Worm (Caenorhabditis elegans) whole organism, L2 larva: Measurements from ENCODE around the gene mthf-1.

Experiments used
- C34F6.9 ChIP-seq: fragments of 150-350 bp; optimal IDR thresholded peaks from 2 replicates; lab custom pipeline; 2014; ENCODE audit warnings: missing biosample characterization, missing genetic modification characterization
- F13H6.1 ChIP-seq: sonication (generic microtip); optimal IDR thresholded peaks from 2 replicates; lab custom pipeline; 2016; ENCODE audit warnings: missing genetic modification characterization, missing compliant biosample characterization
- Y55F3AM.14 ChIP-seq: fragments of 200-800 bp; sonication (Bioruptor generic); optimal IDR thresholded peaks from 2 replicates; lab custom pipeline; 2018; ENCODE audit warnings: mild to moderate bottlenecking, missing genetic modification characterization, missing compliant biosample characterization
- ZK546.5 ChIP-seq: sonication (generic microtip); optimal IDR thresholded peaks from 2 replicates; lab custom pipeline; 2017; ENCODE audit warnings: missing biosample characterization, missing genetic modification characterization
- alr-1 ChIP-seq: fragments of 150-350 bp; optimal IDR thresholded peaks from 2 replicates; lab custom pipeline; 2014; ENCODE audit warnings: missing biosample characterization, missing genetic modification characterization
- aly-2 ChIP-seq: fragments of 150-350 bp; optimal IDR thresholded peaks from 2 replicates; lab custom pipeline; 2014; ENCODE audit warnings: missing biosample characterization, missing genetic modification characterization
- blmp-1 ChIP-seq: sonication (generic microtip); optimal IDR thresholded peaks from 2 replicates; lab custom pipeline; 2017; ENCODE audit warnings: missing genetic modification characterization, mild to moderate bottlenecking, missing compliant biosample characterization, antibody characterized with exemption, moderate library complexity; ENCODE audit not compliant: insufficient read depth
- crh-2 ChIP-seq: sonication (generic microtip); optimal IDR thresholded peaks from 2 replicates; lab custom pipeline; 2017; ENCODE audit warnings: missing biosample characterization, missing genetic modification characterization
- dmd-4 ChIP-seq: sonication (generic microtip); optimal IDR thresholded peaks from 2 replicates; lab custom pipeline; 2017; ENCODE audit warnings: missing biosample characterization, missing genetic modification characterization
- egl-27 ChIP-seq: sonication (generic microtip); optimal IDR thresholded peaks from 3 replicates; lab custom pipeline; 2017; ENCODE audit warnings: missing biosample characterization, missing genetic modification reagents, missing genetic modification characterization
- elt-1 ChIP-seq: fragments of 150-350 bp; optimal IDR thresholded peaks from 2 replicates; lab custom pipeline; 2014; ENCODE audit warnings: missing biosample characterization, missing genetic modification characterization
- fos-1 ChIP-seq: fragments of 150-350 bp; optimal IDR thresholded peaks from 2 replicates; lab custom pipeline; 2014; ENCODE audit warnings: missing biosample characterization, missing genetic modification characterization
- gmeb-1 ChIP-seq: fragments of 150-350 bp; optimal IDR thresholded peaks from 2 replicates; lab custom pipeline; 2014; ENCODE audit warnings: missing biosample characterization, missing genetic modification characterization
- lin-11 ChIP-seq: fragments of 150-350 bp; sonication (generic microtip); optimal IDR thresholded peaks from 2 replicates; lab custom pipeline; 2014; ENCODE audit warnings: missing biosample characterization, missing genetic modification characterization, inconsistent platforms, mixed read lengths
- lin-13 ChIP-seq: fragments of 150-350 bp; optimal IDR thresholded peaks from 2 replicates; lab custom pipeline; 2014; ENCODE audit warnings: missing biosample characterization, missing genetic modification reagents, missing genetic modification characterization
- lin-39 ChIP-seq: fragments of 150-350 bp; optimal IDR thresholded peaks from 2 replicates; lab custom pipeline; 2014; ENCODE audit warnings: missing biosample characterization, missing genetic modification reagents, missing genetic modification characterization
- lsy-2 ChIP-seq, 2 experiments: fragments of 150-350 bp in 1 of 2; sonication (generic microtip) in 1 of 2; optimal IDR thresholded peaks; 2 replicates each; lab custom pipeline; 2014 to 2017; ENCODE audit warnings: missing biosample characterization in 2 of 2, missing genetic modification characterization in 2 of 2
- mab-5 ChIP-seq: fragments of 150-350 bp; optimal IDR thresholded peaks from 2 replicates; lab custom pipeline; 2014; ENCODE audit warnings: missing biosample characterization, missing genetic modification characterization
- mbf-1 ChIP-seq: sonication (generic microtip); optimal IDR thresholded peaks from 2 replicates; lab custom pipeline; 2017; ENCODE audit warnings: missing biosample characterization, missing genetic modification characterization
- nhr-10 ChIP-seq: sonication (generic microtip); optimal IDR thresholded peaks from 2 replicates; lab custom pipeline; 2017; ENCODE audit warnings: missing biosample characterization, missing genetic modification characterization
- nhr-11 ChIP-seq: fragments of 150-350 bp; optimal IDR thresholded peaks from 2 replicates; lab custom pipeline; 2014; ENCODE audit warnings: missing biosample characterization, missing genetic modification characterization
- nhr-12 ChIP-seq: fragments of 150-350 bp; optimal IDR thresholded peaks from 2 replicates; lab custom pipeline; 2014; ENCODE audit warnings: missing biosample characterization, missing genetic modification characterization
- nhr-129 ChIP-seq: fragments of 150-350 bp; optimal IDR thresholded peaks from 2 replicates; lab custom pipeline; 2014; ENCODE audit warnings: missing biosample characterization, missing genetic modification characterization
- nhr-21 ChIP-seq: fragments of 150-350 bp; optimal IDR thresholded peaks from 2 replicates; lab custom pipeline; 2014; ENCODE audit warnings: missing biosample characterization, missing genetic modification characterization
- nhr-23 ChIP-seq: fragments of 150-350 bp; optimal IDR thresholded peaks from 2 replicates; lab custom pipeline; 2014; ENCODE audit warnings: missing biosample characterization, missing genetic modification reagents, missing genetic modification characterization
- nhr-237 ChIP-seq: fragments of 150-350 bp; optimal IDR thresholded peaks from 2 replicates; lab custom pipeline; 2014; ENCODE audit warnings: missing biosample characterization, missing genetic modification characterization
- nhr-25 ChIP-seq: fragments of 150-350 bp; sonication (generic microtip); optimal IDR thresholded peaks from 3 replicates; lab custom pipeline; 2014; ENCODE audit warnings: missing biosample characterization, missing genetic modification characterization
- nhr-77 ChIP-seq: fragments of 150-350 bp; optimal IDR thresholded peaks from 2 replicates; lab custom pipeline; 2014; ENCODE audit warnings: missing biosample characterization, missing genetic modification characterization
- peb-1 ChIP-seq: fragments of 150-350 bp; optimal IDR thresholded peaks from 2 replicates; lab custom pipeline; 2014; ENCODE audit warnings: missing biosample characterization, missing genetic modification characterization
- sem-4 ChIP-seq: fragments of 150-350 bp; optimal IDR thresholded peaks from 2 replicates; lab custom pipeline; 2014; ENCODE audit warnings: missing biosample characterization, missing genetic modification reagents, missing genetic modification characterization
- skn-1 ChIP-seq: sonication (generic microtip); optimal IDR thresholded peaks from 2 replicates; lab custom pipeline; 2017; ENCODE audit warnings: missing biosample characterization, missing genetic modification characterization
- sma-3 ChIP-seq: sonication (generic microtip); optimal IDR thresholded peaks from 2 replicates; lab custom pipeline; 2016; ENCODE audit warnings: missing genetic modification reagents, missing genetic modification characterization, missing compliant biosample characterization
- sma-9 ChIP-seq, 2 experiments: fragments of 150-350 bp in 1 of 2; sonication (generic microtip) in 1 of 2; optimal IDR thresholded peaks; 2 replicates each; lab custom pipeline; 2014 to 2016; ENCODE audit warnings: missing genetic modification characterization in 2 of 2, mild to moderate bottlenecking in 1 of 2, missing biosample characterization in 1 of 2, missing compliant biosample characterization in 1 of 2, missing genetic modification reagents in 1 of 2, moderate library complexity in 1 of 2
- unc-39 ChIP-seq: fragments of 150-350 bp; optimal IDR thresholded peaks from 2 replicates; lab custom pipeline; 2014; ENCODE audit warnings: missing biosample characterization, missing genetic modification characterization
- unc-55 ChIP-seq: fragments of 150-350 bp; sonication (generic microtip); optimal IDR thresholded peaks from 3 replicates; lab custom pipeline; 2014; ENCODE audit warnings: missing biosample characterization, missing genetic modification reagents, missing genetic modification characterization
- unc-62 ChIP-seq: fragments of 150-350 bp; optimal IDR thresholded peaks from 2 replicates; lab custom pipeline; 2014; ENCODE audit warnings: missing biosample characterization, missing genetic modification reagents, missing genetic modification characterization
- ztf-11 ChIP-seq: sonication (generic microtip); optimal IDR thresholded peaks from 2 replicates; lab custom pipeline; 2017; ENCODE audit warnings: missing biosample characterization, missing genetic modification characterization
- ztf-4 ChIP-seq: fragments of 150-350 bp; optimal IDR thresholded peaks from 2 replicates; lab custom pipeline; 2014; ENCODE audit warnings: missing biosample characterization, missing genetic modification characterization

mthf-1 gene

DNA sequence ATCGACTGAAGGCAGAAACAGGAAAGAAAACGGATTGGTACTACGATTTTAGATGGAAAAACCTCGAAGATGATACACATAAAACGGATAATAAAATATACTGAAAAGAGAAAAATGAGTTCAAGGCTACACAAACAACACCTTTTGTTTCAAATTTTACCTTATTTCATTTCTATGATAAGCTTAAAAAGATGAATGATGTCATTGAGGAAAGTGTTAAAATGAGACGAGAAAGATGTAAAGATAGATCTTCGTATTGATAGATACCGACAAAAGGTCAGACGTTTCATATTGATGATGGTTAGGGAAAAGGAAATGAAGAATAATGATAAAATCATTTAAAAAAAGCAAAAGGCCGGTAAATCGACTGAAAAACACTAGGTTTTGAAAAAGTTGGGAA is 12.0 kb upstream of the mthf-1 start:
- TF ChIP-seq egl-27 (tag; lab: Kevin White, UChicago), result peak; percentile 37
- TF ChIP-seq nhr-21 (tag; lab: Kevin White, UChicago), result peak; percentile 33
- TF ChIP-seq dmd-4 (tag; lab: Kevin White, UChicago), result no peak
- no peak for TF ChIP-seq mbf-1
- TF ChIP-seq unc-62 (GFP tag; lab: Kevin White, UChicago), result no peak
- peak; percentile 58 for TF ChIP-seq nhr-25 (tag; lab: Kevin White, UChicago)
- peak; percentile 20 for TF ChIP-seq fos-1

DNA sequence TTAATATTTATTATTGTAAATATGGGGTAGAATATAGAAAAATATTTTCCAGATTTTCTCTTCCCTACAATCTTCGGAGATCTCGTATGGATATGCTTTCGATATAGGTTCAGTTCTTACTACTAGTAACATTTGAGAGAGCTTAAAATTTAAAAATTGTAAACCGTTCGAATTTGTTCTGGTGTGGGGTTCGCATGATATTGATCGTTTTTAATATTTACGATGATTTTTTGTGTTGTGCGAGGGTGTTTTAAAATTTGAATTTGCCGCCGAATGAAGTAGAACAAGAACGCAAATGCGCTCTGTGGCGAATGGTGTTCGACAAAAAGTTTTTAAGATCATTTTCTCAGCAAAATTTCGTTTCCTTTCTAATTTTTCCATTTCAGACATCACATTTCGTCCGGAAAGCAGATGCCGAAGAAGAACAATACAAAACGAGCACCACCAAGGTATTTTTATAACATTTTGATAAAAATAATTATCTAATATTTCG is 5.9 kb upstream of the mthf-1 start, which contains the start of gene skr-17:
Gene skr-17, plus strand, starts transcription at position 51 of the 493 bp plus-strand sequence.
- TF ChIP-seq mab-5 (tag; lab: Kevin White, UChicago), result no peak
- TF ChIP-seq unc-39 (tag; lab: Kevin White, UChicago), result no peak
- TF ChIP-seq sem-4 (tag; lab: Kevin White, UChicago), result no peak
- no peak for TF ChIP-seq elt-1 (tag; lab: Kevin White, UChicago)
- no peak for TF ChIP-seq peb-1 (tag; lab: Kevin White, UChicago)
- TF ChIP-seq dmd-4 (tag; lab: Kevin White, UChicago), result no peak
- TF ChIP-seq skn-1 (tag; lab: Kevin White, UChicago), result no peak
- TF ChIP-seq nhr-25 (tag; lab: Kevin White, UChicago), result no peak
- no peak for TF ChIP-seq nhr-10 (tag; lab: Kevin White, UChicago)
- TF ChIP-seq lin-11 (tag; lab: Kevin White, UChicago), result no peak
- TF ChIP-seq lin-13 (GFP tag; lab: Kevin White, UChicago), result no peak
- TF ChIP-seq blmp-1 (tag; lab: Kevin White, UChicago), result no peak
- TF ChIP-seq nhr-11 (tag; lab: Kevin White, UChicago), result no peak
- no peak for TF ChIP-seq nhr-237
- TF ChIP-seq egl-27 (tag; lab: Kevin White, UChicago), result no peak
- TF ChIP-seq sma-9 (GFP tag; optimal IDR thresholded peaks at IDR 0.05; lab: Kevin White, UChicago), result no peak
- no peak for TF ChIP-seq sma-9 (tag; optimal IDR thresholded peaks at IDR 0.05; lab: Kevin White, UChicago)
- TF ChIP-seq ztf-11 (tag; lab: Kevin White, UChicago), result no peak
- TF ChIP-seq unc-62 (GFP tag; lab: Kevin White, UChicago), result no peak
- TF ChIP-seq C34F6.9 (tag; lab: Kevin White, UChicago), result no peak

DNA sequence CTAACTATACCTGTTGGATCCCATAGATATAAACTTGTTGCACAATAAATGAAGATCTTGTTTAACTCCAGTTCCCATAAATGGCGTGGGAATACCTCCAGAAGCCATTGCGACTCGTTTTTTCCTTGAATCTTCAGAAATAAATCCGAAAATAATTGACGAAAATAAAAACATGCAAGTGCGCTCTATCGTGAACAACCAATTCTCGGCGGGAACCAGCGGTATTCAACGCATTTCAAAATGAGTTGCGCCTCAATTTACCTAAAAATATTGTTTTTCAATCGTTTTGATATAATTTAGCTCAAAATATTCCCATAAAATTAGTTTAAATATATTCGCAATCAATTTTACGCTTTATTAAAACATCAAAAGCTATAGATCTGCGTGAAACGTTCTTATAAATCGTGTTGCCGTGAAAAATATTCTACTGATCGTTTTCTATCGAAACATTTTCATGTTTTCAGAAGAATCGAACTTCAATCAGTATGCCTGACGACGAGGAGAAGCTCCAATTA is 3.5 kb upstream of the mthf-1 start, which contains the start of the genes snpc-1.1 and spdl-1:
Gene snpc-1.1, minus strand, starts transcription at position 200 of the 515 bp plus-strand sequence.
Gene spdl-1, plus strand, starts transcription at position 465 of the 515 bp plus-strand sequence.
- TF ChIP-seq nhr-10 (tag; lab: Kevin White, UChicago), result no peak
- TF ChIP-seq C34F6.9 (tag; lab: Kevin White, UChicago), result peak; percentile 55
- no peak for TF ChIP-seq alr-1 (tag; lab: Kevin White, UChicago)
- TF ChIP-seq dmd-4 (tag; lab: Kevin White, UChicago), result no peak
- TF ChIP-seq aly-2, result no peak
- TF ChIP-seq ztf-4 (tag; lab: Kevin White, UChicago), result no peak
- no peak for TF ChIP-seq peb-1 (tag; lab: Kevin White, UChicago)
- TF ChIP-seq nhr-12, result no peak
- TF ChIP-seq ZK546.5 (tag; lab: Kevin White, UChicago), result no peak
- TF ChIP-seq gmeb-1 (tag; lab: Kevin White, UChicago), result peak; percentile 50
- no peak for TF ChIP-seq unc-55
- no peak for TF ChIP-seq nhr-237
- no peak for TF ChIP-seq mab-5 (tag; lab: Kevin White, UChicago)
- TF ChIP-seq nhr-23, result no peak
- TF ChIP-seq skn-1 (tag; lab: Kevin White, UChicago), result no peak
- no peak for TF ChIP-seq F13H6.1 (tag; lab: Kevin White, UChicago)
- TF ChIP-seq nhr-25 (tag; lab: Kevin White, UChicago), result no peak
- no peak for TF ChIP-seq nhr-21 (tag; lab: Kevin White, UChicago)
- TF ChIP-seq lsy-2 (tag; optimal IDR thresholded peaks at IDR 0.05; lab: Kevin White, UChicago), result peak in 1 of 2 experiments; percentile 0
- TF ChIP-seq sma-3 (GFP tag; lab: Kevin White, UChicago), result no peak
- TF ChIP-seq crh-2 (tag; lab: Kevin White, UChicago), result no peak
- TF ChIP-seq ztf-11 (tag; lab: Kevin White, UChicago), result no peak
- no peak for TF ChIP-seq nhr-77 (tag; lab: Kevin White, UChicago)
- TF ChIP-seq Y55F3AM.14, result no peak
- no peak for TF ChIP-seq mbf-1
- TF ChIP-seq lin-39 (tag; lab: Kevin White, UChicago), result no peak
- TF ChIP-seq nhr-129 (tag; lab: Kevin White, UChicago), result peak; percentile 47
- TF ChIP-seq egl-27 (tag; lab: Kevin White, UChicago), result no peak
- no peak for TF ChIP-seq lin-11 (tag; lab: Kevin White, UChicago)
